Worm (Caenorhabditis elegans) whole organism, mixed stage, embryonic: ENCODE results near the gene cyp-34A6.

Experiments
- blmp-1 ChIP-seq: fragments of 150-350 bp; optimal IDR thresholded peaks from 2 replicates; lab custom pipeline; 2014; ENCODE audit warnings: missing biosample characterization, missing genetic modification characterization
- lin-13 ChIP-seq: fragments of 150-350 bp; optimal IDR thresholded peaks from 2 replicates; lab custom pipeline; 2014; ENCODE audit warnings: missing biosample characterization, missing genetic modification characterization
- nhr-28 ChIP-seq: fragments of 150-350 bp; optimal IDR thresholded peaks from 2 replicates; lab custom pipeline; 2014; ENCODE audit warnings: missing biosample characterization, missing genetic modification characterization
- unc-62 ChIP-seq: fragments of 150-350 bp; optimal IDR thresholded peaks from 2 replicates; lab custom pipeline; 2014; ENCODE audit warnings: missing biosample characterization, missing genetic modification reagents, missing genetic modification characterization
- zip-8 ChIP-seq: fragments of 150-350 bp; optimal IDR thresholded peaks from 2 replicates; lab custom pipeline; 2014; ENCODE audit warnings: missing biosample characterization, missing genetic modification characterization

- TF ChIP-seq unc-62 (no peak), nhr-28 (tag; lab: Kevin White, UChicago) (no peak), lin-13 (tag; lab: Kevin White, UChicago) (no peak), blmp-1 (tag; lab: Kevin White, UChicago) (no peak), zip-8 (tag; lab: Kevin White, UChicago) (no peak)
Observed at ce11 chrV:3970410-3970809, 9.3 kb upstream of the cyp-34A6 start, which contains the start of gene cyp-34A9.
